Fruit fly (Drosophila melanogaster): ENCODE measurements around the gene Gclc.

Gene Gclc

DNA sequence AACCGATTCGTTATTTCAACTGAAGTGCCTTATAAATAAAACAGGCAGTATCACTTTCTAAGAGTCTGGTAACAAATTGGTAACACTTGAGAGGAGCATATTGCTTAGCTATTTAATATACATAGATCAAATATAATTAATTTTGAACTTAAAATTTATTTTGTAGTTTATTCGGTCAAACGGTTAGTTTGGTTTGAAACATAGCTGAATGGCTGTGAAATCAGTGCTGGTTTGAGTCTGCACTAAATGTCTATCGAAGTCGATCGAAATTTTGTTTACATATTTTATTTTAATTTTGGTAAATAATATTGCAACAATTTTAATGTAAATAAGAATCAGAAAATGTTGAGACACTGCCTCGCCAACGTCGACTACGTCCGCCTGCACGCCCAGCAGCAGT, 32.6 kb upstream of the Gclc start, which contains the start of gene CG10959:
Gene CG10959, plus strand, starts transcription at position 228 of the 400 bp plus-strand sequence.
- TF ChIP-seq topi (GFP tag; optimal IDR thresholded peaks at IDR 0.05) (no peak), fd85E (GFP tag; optimal IDR thresholded peaks at IDR 0.05) (no peak), eg (GFP tag; IDR thresholded peaks at IDR 0.05) (no peak), vri (GFP tag; optimal IDR thresholded peaks at IDR 0.05) (no peak), Eip78C (GFP tag) (peak; percentile 32), CG8632 (GFP tag; optimal IDR thresholded peaks at IDR 0.05) (no peak)

DNA sequence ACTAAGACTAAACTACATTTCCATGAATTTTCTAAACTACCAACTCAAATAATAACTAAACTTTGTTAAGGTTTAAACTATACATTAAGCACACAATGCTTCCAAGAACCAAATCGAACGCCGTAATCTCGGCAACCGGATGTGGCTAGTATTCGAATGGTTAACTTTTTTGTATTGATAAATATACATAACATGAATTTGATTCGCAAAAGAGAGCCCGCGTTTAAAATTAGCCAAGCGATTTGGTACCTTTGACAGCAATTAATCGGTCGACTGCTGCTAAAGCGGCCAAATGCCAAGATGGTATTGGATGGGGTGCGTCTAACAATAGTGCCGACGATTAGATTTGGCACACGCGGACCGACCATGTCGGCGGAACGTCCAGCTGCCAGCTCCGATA, 31.7 kb upstream of the Gclc start, which contains the start of gene CG15336:
Gene CG15336, plus strand, starts transcription at position 301 of the 400 bp plus-strand sequence.
- TF ChIP-seq CG9139 (GFP tag; optimal IDR thresholded peaks at IDR 0.05) (no peak), Sox102F (GFP tag; optimal IDR thresholded peaks at IDR 0.05) (no peak), CG6808 (GFP tag; optimal IDR thresholded peaks at IDR 0.05) (no peak), spab (GFP tag; optimal IDR thresholded peaks at IDR 0.05) (no peak), fkh (GFP tag; optimal IDR thresholded peaks at IDR 0.05) (no peak), salr (GFP tag; optimal IDR thresholded peaks at IDR 0.05) (no peak), achi (GFP tag; optimal IDR thresholded peaks at IDR 0.05) (no peak), Eip93F (GFP tag; optimal IDR thresholded peaks at IDR 0.05) (no peak), CG34406 (GFP tag; optimal IDR thresholded peaks at IDR 0.05) (no peak), cyc (GFP tag; optimal IDR thresholded peaks at IDR 0.05) (no peak), OdsH (GFP tag; optimal IDR thresholded peaks at IDR 0.05) (no peak), CG31627 (GFP tag; optimal IDR thresholded peaks at IDR 0.05) (no peak), Hr4 (GFP tag; optimal IDR thresholded peaks at IDR 0.05) (no peak), Ets96B (tag; optimal IDR thresholded peaks at IDR 0.05) (no peak), CG4318 (GFP tag; optimal IDR thresholded peaks at IDR 0.05) (no peak), CG6854 (GFP tag; optimal IDR thresholded peaks at IDR 0.05) (no peak), Ets21C (GFP tag; optimal IDR thresholded peaks at IDR 0.05) (no peak), CG8319 (GFP tag; optimal IDR thresholded peaks at IDR 0.05) (no peak), CG11762 (GFP tag; optimal IDR thresholded peaks at IDR 0.05; ENCODE audit: insufficient read depth) (no peak)

DNA sequence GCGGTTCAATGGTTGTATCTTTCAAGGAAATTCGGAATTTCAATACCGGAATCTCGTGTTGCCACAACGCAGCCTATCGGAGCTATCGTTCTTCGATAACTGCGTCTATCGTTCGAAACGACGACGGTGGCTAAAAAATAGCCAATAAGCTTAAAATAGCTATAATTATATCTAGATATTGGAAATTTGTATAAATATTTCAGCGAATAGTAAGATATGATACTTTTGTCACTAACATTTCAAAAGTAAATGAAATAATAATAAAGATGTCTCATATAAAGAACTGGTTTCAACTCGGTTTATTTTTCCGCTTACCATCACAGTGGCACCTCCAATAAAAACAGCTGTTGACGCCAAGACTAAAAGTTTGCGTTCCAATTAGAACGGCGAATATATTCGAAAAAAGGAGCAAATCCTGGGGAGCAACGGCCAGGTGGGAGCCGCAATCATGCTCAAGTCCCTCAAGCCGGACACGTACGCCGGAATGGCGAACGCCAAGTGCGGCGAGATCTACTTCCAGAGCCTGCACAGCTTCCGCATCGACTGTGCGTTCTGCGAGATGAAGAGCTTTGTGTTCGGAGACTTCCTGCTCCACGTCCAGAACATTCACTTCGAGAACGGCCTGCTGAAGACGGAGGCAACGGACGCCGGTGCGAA, 29.7 kb upstream of the Gclc start, which contains the start of the genes alpha-PheRS and CG2129:
Gene alpha-PheRS, minus strand, starts transcription at position 102 of the 657 bp plus-strand sequence.
Gene CG2129, plus strand, starts transcription at position 339 of the 657 bp plus-strand sequence.
- no peak for TF ChIP-seq ss (GFP tag; optimal IDR thresholded peaks at IDR 0.05)
- TF ChIP-seq CG8632 (GFP tag; optimal IDR thresholded peaks at IDR 0.05) = no peak
- TF ChIP-seq CG6792 (GFP tag; optimal IDR thresholded peaks at IDR 0.05) = no peak
- TF ChIP-seq lz (GFP tag; optimal IDR thresholded peaks at IDR 0.05) = peak; percentile 15
- no peak for TF ChIP-seq CG8319 (GFP tag; optimal IDR thresholded peaks at IDR 0.05)
- no peak for TF ChIP-seq Hr38 (GFP tag; optimal IDR thresholded peaks at IDR 0.05)
- no peak for TF ChIP-seq pdm3 (GFP tag; optimal IDR thresholded peaks at IDR 0.05)
- peak; percentile 39 for TF ChIP-seq CG3032 (tag; optimal IDR thresholded peaks at IDR 0.05)
- no peak for TF ChIP-seq vri (GFP tag; optimal IDR thresholded peaks at IDR 0.05)
- peak; percentile 74 for TF ChIP-seq Eip78C (GFP tag)
- peak; percentile 13 for TF ChIP-seq cyc (GFP tag; optimal IDR thresholded peaks at IDR 0.05)
- peak; percentile 22 for TF ChIP-seq Sox14 (GFP tag; optimal IDR thresholded peaks at IDR 0.05)
- peak; percentile 46 for TF ChIP-seq topi (GFP tag; optimal IDR thresholded peaks at IDR 0.05)
- no peak for TF ChIP-seq CG31627 (GFP tag; optimal IDR thresholded peaks at IDR 0.05)
- TF ChIP-seq acj6 (GFP tag; optimal IDR thresholded peaks at IDR 0.05) = peak; percentile 10
- no peak for TF ChIP-seq CG8119 (GFP tag; IDR thresholded peaks at IDR 0.05)
- TF ChIP-seq CG7368 (GFP tag; optimal IDR thresholded peaks at IDR 0.05) = no peak
- peak; percentile 39 for TF ChIP-seq esn (GFP tag; optimal IDR thresholded peaks at IDR 0.05)
- TF ChIP-seq CG4318 (GFP tag; optimal IDR thresholded peaks at IDR 0.05) = no peak

Data from whole organism, prepupa.